Worm (Caenorhabditis elegans) whole organism, L1 larva: ENCODE results near the gene mtss-1.

Source experiments
- C04F5.9 ChIP-seq: sonication (generic microtip); optimal IDR thresholded peaks from 2 replicates; lab custom pipeline; 2016; ENCODE audit warnings: missing genetic modification characterization, missing compliant biosample characterization
- C34B4.2 ChIP-seq: sonication (generic microtip); optimal IDR thresholded peaks from 2 replicates; lab custom pipeline; 2017; ENCODE audit warnings: mild to moderate bottlenecking, missing genetic modification characterization, missing compliant biosample characterization
- F16B12.6 ChIP-seq: fragments of 150-350 bp; optimal IDR thresholded peaks from 2 replicates; lab custom pipeline; 2014; ENCODE audit warnings: missing biosample characterization, missing genetic modification characterization
- aly-2 ChIP-seq: fragments of 150-350 bp; optimal IDR thresholded peaks from 2 replicates; lab custom pipeline; 2014; ENCODE audit warnings: missing biosample characterization, missing genetic modification characterization
- ama-1 ChIP-seq: fragments of 150-350 bp; optimal IDR thresholded peaks from 2 replicates; lab custom pipeline; 2014
- blmp-1 ChIP-seq: fragments of 150-350 bp; optimal IDR thresholded peaks from 2 replicates; lab custom pipeline; 2014; ENCODE audit warnings: missing biosample characterization, missing genetic modification characterization
- ceh-63 ChIP-seq: fragments of 200-800 bp; sonication (Bioruptor generic); optimal IDR thresholded peaks from 2 replicates; lab custom pipeline; 2018; ENCODE audit warnings: mild to moderate bottlenecking, missing genetic modification characterization, missing compliant biosample characterization
- ceh-82 ChIP-seq, 3 experiments: fragments of 150-350 bp in 1 of 3; sonication (generic microtip) in 2 of 3; optimal IDR thresholded peaks; 2 replicates each; lab custom pipeline; 2014 to 2017; ENCODE audit warnings: missing biosample characterization in 3 of 3, missing genetic modification characterization in 3 of 3
- ceh-88 ChIP-seq: fragments of 200-800 bp; sonication (Bioruptor generic); IDR thresholded peaks from 2 replicates; pipeline ENCODE4 v1.3.6; 2022; ENCODE audit warnings: missing genetic modification characterization, missing compliant biosample characterization
- ceh-90 ChIP-seq: sonication (generic microtip); optimal IDR thresholded peaks from 2 replicates; lab custom pipeline; 2016; ENCODE audit warnings: missing genetic modification characterization, missing compliant biosample characterization
- ces-1 ChIP-seq: fragments of 150-350 bp; optimal IDR thresholded peaks from 2 replicates; lab custom pipeline; 2014; ENCODE audit warnings: missing biosample characterization, missing genetic modification reagents, missing genetic modification characterization
- efl-1 ChIP-seq, 4 experiments: fragments of 150-350 bp; optimal IDR thresholded peaks in 3 of 4; peaks in 1 of 4; 1 replicate in 1 of 4; 2 replicates in 3 of 4; lab custom pipeline; 2014; ENCODE audit warnings: missing biosample characterization in 2 of 4, missing genetic modification characterization in 2 of 4, missing genetic modification reagents in 2 of 4
- efl-3 ChIP-seq: fragments of 200-800 bp; sonication (Bioruptor generic); optimal IDR thresholded peaks from 2 replicates; lab custom pipeline; 2018; ENCODE audit warnings: mild to moderate bottlenecking, missing genetic modification characterization, missing compliant biosample characterization
- egl-13 ChIP-seq: sonication (generic microtip); optimal IDR thresholded peaks from 2 replicates; lab custom pipeline; 2016; ENCODE audit warnings: missing genotype, missing genetic modification reagents, missing genetic modification characterization, missing compliant biosample characterization
- egl-27 ChIP-seq, 2 experiments: fragments of 150-350 bp in 1 of 2; sonication (generic microtip); optimal IDR thresholded peaks; 3 replicates each; lab custom pipeline; 2017 to 2018; ENCODE audit warnings: missing biosample characterization in 2 of 2, missing genetic modification characterization in 2 of 2, missing genetic modification reagents in 2 of 2
- elt-2 ChIP-seq: sonication (generic microtip); optimal IDR thresholded peaks from 2 replicates; lab custom pipeline; 2016; ENCODE audit warnings: missing genetic modification characterization, mild to moderate bottlenecking, inconsistent platforms, missing compliant biosample characterization, missing genetic modification reagents
- elt-3 ChIP-seq, 6 experiments: fragments of 150-350 bp in 1 of 6; sonication (generic microtip); optimal IDR thresholded peaks; 2 replicates each; lab custom pipeline; 2017 to 2018; ENCODE audit warnings: missing biosample characterization in 6 of 6, missing genetic modification characterization in 6 of 6, inconsistent platforms in 1 of 6
- ets-5 ChIP-seq: fragments of 200-800 bp; sonication (Bioruptor generic); IDR thresholded peaks from 2 replicates; pipeline ENCODE4 v1.3.6; 2022; ENCODE audit warnings: missing genetic modification characterization, missing compliant biosample characterization
- fkh-8 ChIP-seq: sonication (generic microtip); optimal IDR thresholded peaks from 2 replicates; lab custom pipeline; 2016; ENCODE audit warnings: mild to moderate bottlenecking, missing genetic modification characterization, missing compliant biosample characterization
- grh-1 ChIP-seq: fragments of 200-800 bp; sonication (Bioruptor generic); IDR thresholded peaks from 2 replicates; pipeline ENCODE4 v1.3.6; 2022; ENCODE audit warnings: missing genetic modification reagents, missing genetic modification characterization, missing compliant biosample characterization
- hlh-17 ChIP-seq: fragments of 200-800 bp; sonication (Bioruptor generic); optimal IDR thresholded peaks from 2 replicates; lab custom pipeline; 2018; ENCODE audit warnings: missing genetic modification characterization, mild to moderate bottlenecking, missing compliant biosample characterization, moderate library complexity, borderline replicate concordance
- hlh-4 ChIP-seq: sonication (generic microtip); optimal IDR thresholded peaks from 2 replicates; lab custom pipeline; 2016; ENCODE audit warnings: mild to moderate bottlenecking, missing genetic modification characterization, missing compliant biosample characterization
- hpl-2 ChIP-seq: fragments of 150-350 bp; optimal IDR thresholded peaks from 2 replicates; lab custom pipeline; 2014; ENCODE audit warnings: missing biosample characterization, missing genetic modification reagents, missing genetic modification characterization
- irx-1 ChIP-seq: sonication (generic microtip); optimal IDR thresholded peaks from 2 replicates; lab custom pipeline; 2016; ENCODE audit warnings: missing genetic modification characterization, missing compliant biosample characterization
- jun-1 ChIP-seq: fragments of 150-350 bp; optimal IDR thresholded peaks from 2 replicates; lab custom pipeline; 2014; ENCODE audit warnings: missing biosample characterization, missing genetic modification reagents, missing genetic modification characterization
- lin-13 ChIP-seq: fragments of 150-350 bp; optimal IDR thresholded peaks from 2 replicates; lab custom pipeline; 2014; ENCODE audit warnings: missing biosample characterization, missing genetic modification reagents, missing genetic modification characterization
- lin-14 ChIP-seq: fragments of 200-800 bp; sonication (Bioruptor generic); optimal IDR thresholded peaks from 2 replicates; lab custom pipeline; 2018; ENCODE audit warnings: mild to moderate bottlenecking, missing genetic modification characterization, moderate library complexity, missing compliant biosample characterization
- lin-15B ChIP-seq: fragments of 150-350 bp; sonication (generic microtip); optimal IDR thresholded peaks from 3 replicates; lab custom pipeline; 2014; ENCODE audit warnings: missing biosample characterization, missing genetic modification characterization
- lin-39 ChIP-seq: fragments of 150-350 bp; optimal IDR thresholded peaks from 2 replicates; lab custom pipeline; 2014; ENCODE audit warnings: missing biosample characterization, missing genetic modification reagents, missing genetic modification characterization
- lir-3 ChIP-seq: sonication (generic microtip); optimal IDR thresholded peaks from 2 replicates; lab custom pipeline; 2016; ENCODE audit warnings: mild to moderate bottlenecking, missing genetic modification characterization, moderate library complexity, missing compliant biosample characterization; ENCODE audit not compliant: poor library complexity
- lsy-2 ChIP-seq, 2 experiments: fragments of 150-350 bp; optimal IDR thresholded peaks; 2 replicates each; lab custom pipeline; 2014; ENCODE audit warnings: missing biosample characterization in 2 of 2, missing genetic modification characterization in 2 of 2
- mab-9 ChIP-seq: fragments of 200-800 bp; sonication (Bioruptor generic); IDR thresholded peaks from 2 replicates; pipeline ENCODE4 v1.3.6; 2022; ENCODE audit warnings: missing genetic modification reagents, missing genetic modification characterization, missing compliant biosample characterization
- mep-1 ChIP-seq: fragments of 150-350 bp; optimal IDR thresholded peaks from 2 replicates; lab custom pipeline; 2014; ENCODE audit warnings: missing biosample characterization, missing genetic modification characterization
- nhr-12 ChIP-seq: sonication (generic microtip); optimal IDR thresholded peaks from 2 replicates; lab custom pipeline; 2017; ENCODE audit warnings: missing biosample characterization, missing genetic modification characterization
- nhr-19 ChIP-seq: fragments of 200-800 bp; sonication (Bioruptor generic); conservative IDR thresholded peaks from 2 replicates; pipeline ENCODE4 v1.3.6; 2022; ENCODE audit warnings: missing genetic modification characterization, missing compliant biosample characterization
- nhr-20 ChIP-seq: sonication (generic microtip); optimal IDR thresholded peaks from 2 replicates; lab custom pipeline; 2016; ENCODE audit warnings: mild to moderate bottlenecking, missing genetic modification characterization, missing compliant biosample characterization
- nhr-237 ChIP-seq: fragments of 150-350 bp; optimal IDR thresholded peaks from 2 replicates; lab custom pipeline; 2014; ENCODE audit warnings: missing biosample characterization, missing genetic modification characterization
- nhr-28 ChIP-seq: fragments of 150-350 bp; optimal IDR thresholded peaks from 2 replicates; lab custom pipeline; 2014; ENCODE audit warnings: missing biosample characterization, missing genetic modification characterization
- nhr-71 ChIP-seq: sonication (generic microtip); optimal IDR thresholded peaks from 2 replicates; lab custom pipeline; 2016; ENCODE audit warnings: mild to moderate bottlenecking, missing genetic modification characterization, moderate library complexity, missing compliant biosample characterization
- nhr-90 ChIP-seq: sonication (generic microtip); optimal IDR thresholded peaks from 2 replicates; lab custom pipeline; 2016; ENCODE audit warnings: mild to moderate bottlenecking, missing genetic modification characterization, missing compliant biosample characterization; ENCODE audit not compliant: poor library complexity
- rnt-1 ChIP-seq: sonication (generic microtip); optimal IDR thresholded peaks from 2 replicates; lab custom pipeline; 2016; ENCODE audit warnings: mild to moderate bottlenecking, missing genetic modification characterization, moderate library complexity, missing compliant biosample characterization
- skn-1 ChIP-seq: fragments of 150-350 bp; optimal IDR thresholded peaks from 2 replicates; lab custom pipeline; 2014; ENCODE audit warnings: missing biosample characterization, missing genetic modification characterization
- snpc-4 ChIP-seq: fragments of 150-350 bp; optimal IDR thresholded peaks from 2 replicates; lab custom pipeline; 2014; ENCODE audit warnings: missing biosample characterization, missing genetic modification characterization
- snu-23 ChIP-seq: sonication (generic microtip); optimal IDR thresholded peaks from 2 replicates; lab custom pipeline; 2016; ENCODE audit warnings: missing genetic modification characterization, missing compliant biosample characterization
- sox-4 ChIP-seq: sonication (generic microtip); optimal IDR thresholded peaks from 2 replicates; lab custom pipeline; 2016; ENCODE audit warnings: missing genetic modification characterization, missing compliant biosample characterization
- sptf-1 ChIP-seq: fragments of 150-350 bp; optimal IDR thresholded peaks from 2 replicates; lab custom pipeline; 2014; ENCODE audit warnings: missing biosample characterization, missing genetic modification characterization
- sup-37 ChIP-seq: fragments of 200-800 bp; sonication (Bioruptor generic); optimal IDR thresholded peaks from 2 replicates; lab custom pipeline; 2018; ENCODE audit warnings: mild to moderate bottlenecking, missing genetic modification characterization, missing compliant biosample characterization
- swsn-7 ChIP-seq: sonication (generic microtip); optimal IDR thresholded peaks from 2 replicates; lab custom pipeline; 2016; ENCODE audit warnings: missing genetic modification characterization, missing compliant biosample characterization
- tbx-2 ChIP-seq: sonication (generic microtip); optimal IDR thresholded peaks from 2 replicates; lab custom pipeline; 2016; ENCODE audit warnings: missing genetic modification characterization, missing compliant biosample characterization
- xbp-1 ChIP-seq: sonication (generic microtip); optimal IDR thresholded peaks from 2 replicates; lab custom pipeline; 2016; ENCODE audit warnings: missing genetic modification characterization, missing compliant biosample characterization
- zip-4 ChIP-seq: fragments of 200-800 bp; sonication (Bioruptor generic); optimal IDR thresholded peaks from 2 replicates; lab custom pipeline; 2018; ENCODE audit warnings: mild to moderate bottlenecking, missing genetic modification characterization, moderate library complexity, missing compliant biosample characterization
- ztf-11 ChIP-seq, 2 experiments: sonication (generic microtip); optimal IDR thresholded peaks; 2 replicates each; lab custom pipeline; 2016 to 2017; ENCODE audit warnings: missing genetic modification characterization in 2 of 2, missing biosample characterization in 1 of 2, missing compliant biosample characterization in 1 of 2

Gene mtss-1

DNA sequence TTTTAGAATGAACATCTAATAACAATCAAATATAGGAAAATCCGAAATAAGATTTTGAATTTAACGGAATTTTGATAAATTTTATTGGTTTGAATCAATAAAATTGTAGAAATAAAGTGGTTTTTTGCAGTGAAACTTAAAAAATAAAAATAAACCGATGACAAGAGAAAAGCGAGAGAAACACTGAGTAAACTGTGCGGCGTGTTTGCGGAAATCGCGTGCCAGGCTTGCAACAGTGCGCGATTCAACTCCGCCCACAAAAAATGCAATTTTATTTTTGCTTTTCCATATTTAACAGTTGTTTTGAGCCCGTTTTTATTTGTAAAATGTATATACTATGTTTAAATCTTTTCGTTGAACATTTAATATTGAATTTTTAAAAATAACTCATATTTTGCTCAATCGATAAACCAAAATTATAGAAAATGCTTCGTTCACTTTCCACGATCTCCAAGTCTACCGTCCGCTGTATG is at the start of gene mtss-1:
TSS of gene mtss-1 (plus strand) at position 423 of the 473 bp plus-strand sequence.
- no peak for TF ChIP-seq ets-5
- TF ChIP-seq sptf-1 (tag; lab: Kevin White, UChicago): no peak
- TF ChIP-seq lin-39 (tag; lab: Kevin White, UChicago): no peak
- TF ChIP-seq hlh-4: peak; percentile 5
- peak; percentile 33 for TF ChIP-seq irx-1 (tag; lab: Kevin White, UChicago)
- TF ChIP-seq egl-27 (tag; optimal IDR thresholded peaks at IDR 0.05; lab: Kevin White, UChicago): no peak
- TF ChIP-seq ceh-88: no peak
- TF ChIP-seq mep-1 (tag; lab: Kevin White, UChicago): peak; percentile 32
- TF ChIP-seq nhr-20 (tag; lab: Kevin White, UChicago): peak; percentile 62
- peak; percentile 58 for TF ChIP-seq swsn-7 (tag; lab: Kevin White, UChicago)
- peak; percentile 60 for TF ChIP-seq hpl-2 (GFP tag; lab: Kevin White, UChicago)
- TF ChIP-seq egl-13 (tag; lab: Kevin White, UChicago): peak; percentile 54
- TF ChIP-seq zip-4: no peak
- TF ChIP-seq lsy-2 (tag; optimal IDR thresholded peaks at IDR 0.05; lab: Kevin White, UChicago): peak; percentile 48 to 63
- no peak for TF ChIP-seq ama-1 (lab: Kevin White, UChicago)
- TF ChIP-seq F16B12.6: no peak
- no peak for TF ChIP-seq nhr-12 (tag; lab: Kevin White, UChicago)
- TF ChIP-seq ceh-63 (GFP tag; lab: Kevin White, UChicago): no peak
- no peak for TF ChIP-seq ces-1 (GFP tag; lab: Kevin White, UChicago)
- TF ChIP-seq fkh-8 (tag; lab: Kevin White, UChicago): peak; percentile 18
- TF ChIP-seq nhr-237 (tag; lab: Kevin White, UChicago): no peak
- no peak for TF ChIP-seq nhr-28
- no peak for TF ChIP-seq hlh-17 (GFP tag; lab: Kevin White, UChicago)
- no peak for TF ChIP-seq efl-3
- no peak for TF ChIP-seq sup-37
- TF ChIP-seq lin-14 (GFP tag; lab: Kevin White, UChicago): peak; percentile 50
- TF ChIP-seq jun-1 (tag; lab: Kevin White, UChicago): no peak
- peak; percentile 78 for TF ChIP-seq rnt-1 (tag; lab: Kevin White, UChicago)
- TF ChIP-seq lin-13: peak; percentile 3
- peak; percentile 34 for TF ChIP-seq C04F5.9
- no peak for TF ChIP-seq sox-4 (tag; lab: Kevin White, UChicago)
- peak; percentile 59 for TF ChIP-seq nhr-19 (GFP tag; lab: Robert Waterston, UW)
- TF ChIP-seq lin-15B (tag; lab: Kevin White, UChicago): peak; percentile 15
- no peak for TF ChIP-seq mab-9
- peak; percentile 68 for TF ChIP-seq grh-1 (GFP tag; lab: Robert Waterston, UW)
- peak; percentile 13 for TF ChIP-seq blmp-1 (tag; lab: Kevin White, UChicago)
- peak; percentile 69 for TF ChIP-seq nhr-71 (tag; lab: Kevin White, UChicago)
- TF ChIP-seq aly-2: no peak
- peak; percentile 64 for TF ChIP-seq skn-1 (tag; lab: Kevin White, UChicago)
- TF ChIP-seq lir-3 (tag; lab: Kevin White, UChicago): peak; percentile 39
- peak in 1 of 2 experiments; percentile 42 for TF ChIP-seq ztf-11 (tag; optimal IDR thresholded peaks at IDR 0.05; lab: Kevin White, UChicago)
- peak; percentile 62 for TF ChIP-seq nhr-90
- TF ChIP-seq tbx-2 (tag; lab: Kevin White, UChicago): peak; percentile 68
- TF ChIP-seq xbp-1 (tag; lab: Kevin White, UChicago): peak; percentile 55
- TF ChIP-seq elt-3 (tag; optimal IDR thresholded peaks at IDR 0.05; lab: Kevin White, UChicago): peak in 1 of 6 experiments; percentile 5
- no peak for TF ChIP-seq elt-2 (tag; lab: Kevin White, UChicago)
- TF ChIP-seq C34B4.2: no peak
- peak; percentile 4 to 47 (median 44) for TF ChIP-seq ceh-82 (tag; optimal IDR thresholded peaks at IDR 0.05; lab: Kevin White, UChicago)
- peak; percentile 48 to 65 for TF ChIP-seq efl-1 (optimal IDR thresholded peaks at IDR 0.05; lab: Kevin White, UChicago)
- TF ChIP-seq efl-1 (GFP tag; optimal IDR thresholded peaks at IDR 0.05 in 1 of 2; lab: Kevin White, UChicago): peak; percentile 41 to 95
- no peak for TF ChIP-seq ceh-90 (tag; lab: Kevin White, UChicago)
- TF ChIP-seq snu-23 (GFP tag; lab: Kevin White, UChicago): peak; percentile 60
- peak; percentile 46 for TF ChIP-seq snpc-4 (tag; lab: Kevin White, UChicago)
